Worm (Caenorhabditis elegans) whole organism, L3 larva: ENCODE results near the gene srsx-9.

ENCODE experiments used
- R02D3.7 ChIP-seq: fragments of 150-350 bp; optimal IDR thresholded peaks from 2 replicates; lab custom pipeline; 2014; ENCODE audit warnings: missing biosample characterization, missing genetic modification characterization
- ZK546.5 ChIP-seq: sonication (generic microtip); optimal IDR thresholded peaks from 2 replicates; lab custom pipeline; 2017; ENCODE audit warnings: missing biosample characterization, missing genetic modification characterization
- aly-2 ChIP-seq: fragments of 150-350 bp; optimal IDR thresholded peaks from 2 replicates; lab custom pipeline; 2014; ENCODE audit warnings: missing biosample characterization, missing genetic modification characterization
- ceh-16 ChIP-seq: sonication (generic microtip); optimal IDR thresholded peaks from 2 replicates; lab custom pipeline; 2017; ENCODE audit warnings: missing biosample characterization, missing genetic modification characterization
- ceh-82 ChIP-seq: fragments of 150-350 bp; optimal IDR thresholded peaks from 2 replicates; lab custom pipeline; 2014; ENCODE audit warnings: missing biosample characterization, missing genetic modification characterization
- ceh-9 ChIP-seq: sonication (generic microtip); optimal IDR thresholded peaks from 2 replicates; lab custom pipeline; 2018; ENCODE audit warnings: missing biosample characterization, missing genetic modification characterization
- daf-12 ChIP-seq: fragments of 150-350 bp; optimal IDR thresholded peaks from 2 replicates; lab custom pipeline; 2014; ENCODE audit warnings: missing biosample characterization, missing genetic modification reagents, missing genetic modification characterization
- egl-27 ChIP-seq: sonication (generic microtip); optimal IDR thresholded peaks from 4 replicates; lab custom pipeline; 2017; ENCODE audit warnings: missing biosample characterization, missing genetic modification reagents, missing genetic modification characterization
- egl-5 ChIP-seq: fragments of 150-350 bp; optimal IDR thresholded peaks from 2 replicates; lab custom pipeline; 2017; ENCODE audit warnings: missing biosample characterization, missing genetic modification reagents, missing genetic modification characterization, inconsistent platforms
- elt-1 ChIP-seq: fragments of 150-350 bp; optimal IDR thresholded peaks from 2 replicates; lab custom pipeline; 2014; ENCODE audit warnings: missing biosample characterization, missing genetic modification characterization
- elt-2 ChIP-seq: sonication (generic microtip); optimal IDR thresholded peaks from 2 replicates; lab custom pipeline; 2016; ENCODE audit warnings: missing genetic modification reagents, mild to moderate bottlenecking, missing genetic modification characterization, missing compliant biosample characterization
- eor-1 ChIP-seq, 2 experiments: fragments of 150-350 bp; optimal IDR thresholded peaks; 2 replicates each; lab custom pipeline; 2014 to 2018; ENCODE audit warnings: missing biosample characterization in 2 of 2, missing genetic modification characterization in 2 of 2
- fkh-2 ChIP-seq: fragments of 150-350 bp; optimal IDR thresholded peaks from 2 replicates; lab custom pipeline; 2014; ENCODE audit warnings: missing biosample characterization, missing genetic modification reagents, missing genetic modification characterization
- fos-1 ChIP-seq: fragments of 150-350 bp; optimal IDR thresholded peaks from 2 replicates; lab custom pipeline; 2014; ENCODE audit warnings: missing biosample characterization, missing genetic modification characterization
- hmg-11 ChIP-seq: sonication (generic microtip); optimal IDR thresholded peaks from 2 replicates; lab custom pipeline; 2016; ENCODE audit warnings: missing genetic modification characterization, missing compliant biosample characterization
- jun-1 ChIP-seq: fragments of 150-350 bp; optimal IDR thresholded peaks from 2 replicates; lab custom pipeline; 2014; ENCODE audit warnings: missing biosample characterization, missing genetic modification reagents, missing genetic modification characterization
- lin-15B ChIP-seq: fragments of 150-350 bp; optimal IDR thresholded peaks from 2 replicates; lab custom pipeline; 2014; ENCODE audit warnings: missing biosample characterization, missing genetic modification characterization
- lsy-12 ChIP-seq: sonication (generic microtip); optimal IDR thresholded peaks from 2 replicates; lab custom pipeline; 2016; ENCODE audit warnings: mild to moderate bottlenecking, missing genetic modification characterization, missing compliant biosample characterization
- mml-1 ChIP-seq: fragments of 150-350 bp; sonication (generic microtip); optimal IDR thresholded peaks from 3 replicates; lab custom pipeline; 2014; ENCODE audit warnings: missing biosample characterization, missing genetic modification characterization
- nfya-1 ChIP-seq: sonication (generic microtip); optimal IDR thresholded peaks from 2 replicates; lab custom pipeline; 2017; ENCODE audit warnings: missing genetic modification characterization, mild to moderate bottlenecking, missing compliant biosample characterization, antibody characterized with exemption, moderate library complexity; ENCODE audit not compliant: insufficient read depth
- nhr-11 ChIP-seq: fragments of 150-350 bp; optimal IDR thresholded peaks from 2 replicates; lab custom pipeline; 2014; ENCODE audit warnings: missing biosample characterization, missing genetic modification characterization
- nhr-12 ChIP-seq: fragments of 150-350 bp; optimal IDR thresholded peaks from 2 replicates; lab custom pipeline; 2014; ENCODE audit warnings: missing biosample characterization, missing genetic modification characterization
- nhr-23 ChIP-seq: fragments of 150-350 bp; optimal IDR thresholded peaks from 2 replicates; lab custom pipeline; 2014; ENCODE audit warnings: missing biosample characterization, missing genetic modification reagents, missing genetic modification characterization
- nhr-237 ChIP-seq: fragments of 150-350 bp; optimal IDR thresholded peaks from 2 replicates; lab custom pipeline; 2014; ENCODE audit warnings: missing biosample characterization, missing genetic modification characterization
- nhr-28 ChIP-seq: fragments of 150-350 bp; optimal IDR thresholded peaks from 2 replicates; lab custom pipeline; 2014; ENCODE audit warnings: missing biosample characterization, missing genetic modification characterization
- nhr-43 ChIP-seq: sonication (generic microtip); optimal IDR thresholded peaks from 2 replicates; lab custom pipeline; 2016; ENCODE audit warnings: mild to moderate bottlenecking, missing genetic modification characterization, missing compliant biosample characterization; ENCODE audit not compliant: poor library complexity, severe bottlenecking
- nhr-76 ChIP-seq: fragments of 150-350 bp; sonication (generic microtip); optimal IDR thresholded peaks from 5 replicates; lab custom pipeline; 2014; ENCODE audit warnings: missing biosample characterization, missing genetic modification characterization
- pqm-1 ChIP-seq: fragments of 150-350 bp; optimal IDR thresholded peaks from 2 replicates; lab custom pipeline; 2017; ENCODE audit warnings: missing biosample characterization, missing genetic modification characterization, inconsistent platforms
- sea-2 ChIP-seq: fragments of 150-350 bp; sonication (generic microtip); optimal IDR thresholded peaks from 4 replicates; lab custom pipeline; 2014; ENCODE audit warnings: missing biosample characterization, missing genetic modification reagents, missing genetic modification characterization
- skn-1 ChIP-seq: fragments of 150-350 bp; optimal IDR thresholded peaks from 2 replicates; lab custom pipeline; 2014; ENCODE audit warnings: missing biosample characterization, missing genetic modification characterization
- snpc-4 ChIP-seq: fragments of 150-350 bp; optimal IDR thresholded peaks from 2 replicates; lab custom pipeline; 2014; ENCODE audit warnings: missing biosample characterization, missing genetic modification characterization
- tbx-2 ChIP-seq: sonication (generic microtip); optimal IDR thresholded peaks from 2 replicates; lab custom pipeline; 2016; ENCODE audit warnings: mild to moderate bottlenecking, missing genetic modification characterization, missing compliant biosample characterization
- unc-39 ChIP-seq: sonication (generic microtip); optimal IDR thresholded peaks from 4 replicates; lab custom pipeline; 2017; ENCODE audit warnings: missing biosample characterization, missing genetic modification characterization
- unc-62 ChIP-seq: fragments of 150-350 bp; sonication (generic microtip); optimal IDR thresholded peaks from 4 replicates; lab custom pipeline; 2014; ENCODE audit warnings: missing biosample characterization, missing genetic modification reagents, missing genetic modification characterization
- zag-1 ChIP-seq: fragments of 150-350 bp; optimal IDR thresholded peaks from 2 replicates; lab custom pipeline; 2014; ENCODE audit warnings: missing biosample characterization, missing genetic modification characterization

The srsx-9 gene

ce11 chrV:4995155-4995554 is 22.3 kb upstream of the srsx-9 start, which contains the start of gene ncx-9:
Gene ncx-9 (minus strand): TSS chrV:4995255.
- TF ChIP-seq snpc-4 = no peak
- no peak for TF ChIP-seq nhr-76 (tag; lab: Kevin White, UChicago)
- TF ChIP-seq ZK546.5 (tag; lab: Kevin White, UChicago) = no peak
- no peak for TF ChIP-seq R02D3.7 (tag; lab: Kevin White, UChicago)
- TF ChIP-seq skn-1 (tag; lab: Kevin White, UChicago) = no peak
- TF ChIP-seq hmg-11 = no peak

ce11 chrV:4987097-4987496 is 14.3 kb upstream of the srsx-9 start, which contains the start of gene ncx-8:
Gene ncx-8 (minus strand): TSS chrV:4987197.
- TF ChIP-seq daf-12 (tag; lab: Kevin White, UChicago) = no peak
- no peak for TF ChIP-seq eor-1 (tag; optimal IDR thresholded peaks at IDR 0.05; lab: Kevin White, UChicago)
- TF ChIP-seq elt-2 (tag; lab: Kevin White, UChicago) = no peak
- no peak for TF ChIP-seq unc-62

- TF ChIP-seq mml-1 (tag; lab: Kevin White, UChicago) = no peak
- no peak for TF ChIP-seq unc-62
- no peak for TF ChIP-seq elt-2 (tag; lab: Kevin White, UChicago)
- no peak for TF ChIP-seq R02D3.7 (tag; lab: Kevin White, UChicago)
- no peak for TF ChIP-seq eor-1 (tag; optimal IDR thresholded peaks at IDR 0.05; lab: Kevin White, UChicago)
- no peak for TF ChIP-seq lin-15B
These were observed 10.2 kb upstream of the srsx-9 start, which contains the start of gene srsx-13 for ce11 chrV:4983091-4983490. Gene srsx-13 (minus strand): TSS chrV:4983191.

- TF ChIP-seq tbx-2 (no peak), lsy-12 (no peak), nhr-12 (tag; lab: Kevin White, UChicago) (no peak), elt-2 (tag; lab: Kevin White, UChicago) (no peak), pqm-1 (tag; lab: Kevin White, UChicago) (no peak), fos-1 (tag; lab: Kevin White, UChicago) (no peak), egl-5 (tag; lab: Kevin White, UChicago) (no peak), zag-1 (no peak), ceh-9 (no peak), daf-12 (tag; lab: Kevin White, UChicago) (no peak), hmg-11 (no peak), ZK546.5 (tag; lab: Kevin White, UChicago) (no peak), sea-2 (GFP tag; lab: Kevin White, UChicago) (no peak), nhr-43 (tag; lab: Kevin White, UChicago) (no peak), unc-39 (tag; lab: Kevin White, UChicago) (no peak), fkh-2 (no peak), ceh-82 (tag; lab: Kevin White, UChicago) (no peak)
- TF ChIP-seq, all 47 proteins: peak for 0
These were observed 8.0 kb upstream of the srsx-9 start, which contains the start of gene srsx-12 for ce11 chrV:4980873-4981272. Gene srsx-12 (minus strand): TSS chrV:4980973.

- TF ChIP-seq nhr-237 (tag; lab: Kevin White, UChicago) (no peak), ceh-9 (no peak), nhr-43 (tag; lab: Kevin White, UChicago) (no peak), nhr-11 (tag; lab: Kevin White, UChicago) (no peak), egl-27 (no peak), nhr-28 (tag; lab: Kevin White, UChicago) (no peak), skn-1 (tag; lab: Kevin White, UChicago) (no peak), lin-15B (no peak), aly-2 (no peak), elt-1 (no peak)
These were observed 7.3 kb upstream of the srsx-9 start for ce11 chrV:4980094-4980493.

- TF ChIP-seq sea-2 (GFP tag; lab: Kevin White, UChicago) = no peak
- no peak for TF ChIP-seq nhr-23
- TF ChIP-seq ceh-82 (tag; lab: Kevin White, UChicago) = no peak
- no peak for TF ChIP-seq nhr-76 (tag; lab: Kevin White, UChicago)
- no peak for TF ChIP-seq nfya-1 (tag; lab: Kevin White, UChicago)
- TF ChIP-seq R02D3.7 (tag; lab: Kevin White, UChicago) = no peak
- TF ChIP-seq skn-1 (tag; lab: Kevin White, UChicago) = no peak
- TF ChIP-seq ceh-16 (tag; lab: Kevin White, UChicago) = no peak
- TF ChIP-seq nhr-237 (tag; lab: Kevin White, UChicago) = no peak
- no peak for TF ChIP-seq snpc-4
- no peak for TF ChIP-seq jun-1
- no peak for TF ChIP-seq lsy-12
- TF ChIP-seq daf-12 (tag; lab: Kevin White, UChicago) = no peak
These were observed 6.2 kb upstream of the srsx-9 start, which contains the start of gene srsx-11 for ce11 chrV:4979060-4979459. Gene srsx-11 (minus strand): TSS chrV:4979160.
